Worm (Caenorhabditis elegans) whole organism, young adult: ENCODE data around the gene F52G3.5.

Experiments
- B0035.1 ChIP-seq: sonication (generic microtip); optimal IDR thresholded peaks from 2 replicates; lab custom pipeline; 2016; ENCODE audit warnings: missing genetic modification characterization, mild to moderate bottlenecking, missing compliant biosample characterization, missing genotype, missing genetic modification reagents
- B0336.3 ChIP-seq: fragments of 200-800 bp; sonication (Bioruptor generic); IDR thresholded peaks from 2 replicates; pipeline ENCODE4 v1.3.6; 2022; ENCODE audit warnings: missing genetic modification characterization, missing compliant biosample characterization
- F33H1.4 ChIP-seq: fragments of 200-800 bp; sonication (Bioruptor generic); IDR thresholded peaks from 2 replicates; pipeline ENCODE4 v1.3.6; 2022; ENCODE audit warnings: missing genetic modification reagents, missing genetic modification characterization, missing compliant biosample characterization
- F52B5.7 ChIP-seq: sonication (generic microtip); optimal IDR thresholded peaks from 2 replicates; lab custom pipeline; 2016; ENCODE audit warnings: mild to moderate bottlenecking, missing genetic modification characterization, missing compliant biosample characterization
- F57A8.1 ChIP-seq: fragments of 200-800 bp; sonication (Bioruptor generic); optimal IDR thresholded peaks from 2 replicates; lab custom pipeline; 2018; ENCODE audit warnings: mild to moderate bottlenecking, missing genetic modification characterization, moderate library complexity, missing compliant biosample characterization
- F57C9.4 ChIP-seq: sonication (generic microtip); optimal IDR thresholded peaks from 2 replicates; lab custom pipeline; 2017; ENCODE audit warnings: mild to moderate bottlenecking, missing genetic modification characterization, missing compliant biosample characterization
- K11D2.4 ChIP-seq: fragments of 200-800 bp; sonication (Bioruptor generic); IDR thresholded peaks from 2 replicates; pipeline ENCODE4 v1.3.6; 2022; ENCODE audit warnings: missing genetic modification reagents, missing genetic modification characterization, missing compliant biosample characterization
- T26A5.8 ChIP-seq: sonication (generic microtip); optimal IDR thresholded peaks from 2 replicates; lab custom pipeline; 2016; ENCODE audit warnings: missing genetic modification characterization, missing compliant biosample characterization
- Y53G8AR.9 ChIP-seq: fragments of 200-800 bp; sonication (Bioruptor generic); conservative IDR thresholded peaks from 2 replicates; pipeline ENCODE4 v1.3.6; 2022; ENCODE audit warnings: missing genetic modification reagents, missing genetic modification characterization, missing compliant biosample characterization
- ZK185.1 ChIP-seq: sonication (generic microtip); optimal IDR thresholded peaks from 2 replicates; lab custom pipeline; 2016; ENCODE audit warnings: mild to moderate bottlenecking, missing genetic modification characterization, missing compliant biosample characterization; ENCODE audit not compliant: poor library complexity, severe bottlenecking
- aptf-2 ChIP-seq: fragments of 200-800 bp; sonication (Bioruptor generic); conservative IDR thresholded peaks from 2 replicates; pipeline ENCODE4 v1.3.6; 2022; ENCODE audit warnings: missing genetic modification reagents, missing genetic modification characterization, missing compliant biosample characterization
- aptf-3 ChIP-seq: fragments of 200-800 bp; sonication (Bioruptor generic); IDR thresholded peaks from 2 replicates; pipeline ENCODE4 v1.3.6; 2022; ENCODE audit warnings: missing genetic modification characterization, missing compliant biosample characterization
- atf-7 ChIP-seq: sonication (generic microtip); optimal IDR thresholded peaks from 2 replicates; lab custom pipeline; 2017; ENCODE audit warnings: mild to moderate bottlenecking, missing genetic modification characterization, missing compliant biosample characterization
- athp-1 ChIP-seq: sonication (generic microtip); optimal IDR thresholded peaks from 2 replicates; lab custom pipeline; 2017; ENCODE audit warnings: mild to moderate bottlenecking, missing genetic modification characterization, missing compliant biosample characterization
- attf-5 ChIP-seq: fragments of 200-800 bp; sonication (Bioruptor generic); optimal IDR thresholded peaks from 2 replicates; lab custom pipeline; 2018; ENCODE audit warnings: mild to moderate bottlenecking, missing genetic modification characterization, missing compliant biosample characterization
- attf-6 ChIP-seq: fragments of 200-800 bp; sonication (Bioruptor generic); IDR thresholded peaks from 2 replicates; pipeline ENCODE4 v1.3.6; 2022; ENCODE audit warnings: missing genetic modification reagents, missing genetic modification characterization, missing compliant biosample characterization
- cebp-2 ChIP-seq: fragments of 200-800 bp; sonication (Bioruptor generic); IDR thresholded peaks from 2 replicates; pipeline ENCODE4 v1.3.6; 2022; ENCODE audit warnings: missing genetic modification characterization, missing compliant biosample characterization
- ceh-100 ChIP-seq: fragments of 200-800 bp; sonication (Bioruptor generic); IDR thresholded peaks from 2 replicates; pipeline ENCODE4 v1.3.6; 2022; ENCODE audit warnings: missing genetic modification reagents, missing genetic modification characterization, missing compliant biosample characterization
- ceh-40 ChIP-seq: fragments of 200-800 bp; sonication (Bioruptor generic); IDR thresholded peaks from 2 replicates; pipeline ENCODE4 v1.3.6; 2022; ENCODE audit warnings: missing genetic modification characterization, missing compliant biosample characterization
- ceh-58 ChIP-seq: fragments of 200-800 bp; sonication (Bioruptor generic); IDR thresholded peaks from 2 replicates; pipeline ENCODE4 v1.3.6; 2022; ENCODE audit warnings: missing genetic modification characterization, missing compliant biosample characterization
- ceh-79 ChIP-seq: sonication (generic microtip); optimal IDR thresholded peaks from 2 replicates; lab custom pipeline; 2017; ENCODE audit warnings: mild to moderate bottlenecking, missing genetic modification characterization, missing compliant biosample characterization
- ceh-91 ChIP-seq: fragments of 200-800 bp; sonication (Bioruptor generic); IDR thresholded peaks from 2 replicates; pipeline ENCODE4 v1.3.6; 2022; ENCODE audit warnings: missing genetic modification reagents, missing genetic modification characterization, missing compliant biosample characterization
- chd-7 ChIP-seq: sonication (generic microtip); optimal IDR thresholded peaks from 2 replicates; lab custom pipeline; 2016; ENCODE audit warnings: mild to moderate bottlenecking, missing genetic modification characterization, moderate library complexity, missing compliant biosample characterization
- die-1 ChIP-seq: sonication (generic microtip); optimal IDR thresholded peaks from 2 replicates; lab custom pipeline; 2016; ENCODE audit warnings: missing genotype, mild to moderate bottlenecking, missing genetic modification characterization, missing compliant biosample characterization
- dpl-1 ChIP-seq: fragments of 150-350 bp; optimal IDR thresholded peaks from 2 replicates; lab custom pipeline; 2014; ENCODE audit warnings: missing biosample characterization, missing genetic modification reagents, missing genetic modification characterization
- efl-1 ChIP-seq: fragments of 150-350 bp; optimal IDR thresholded peaks from 2 replicates; lab custom pipeline; 2014; ENCODE audit warnings: missing biosample characterization, missing genetic modification reagents, missing genetic modification characterization
- egrh-3 ChIP-seq: fragments of 200-800 bp; sonication (Bioruptor generic); IDR thresholded peaks from 2 replicates; pipeline ENCODE4 v1.3.6; 2022; ENCODE audit warnings: missing genetic modification reagents, missing genetic modification characterization, missing compliant biosample characterization
- ekl-4 ChIP-seq: fragments of 200-800 bp; sonication (Bioruptor generic); IDR thresholded peaks from 2 replicates; pipeline ENCODE4 v1.3.6; 2022; ENCODE audit warnings: missing genetic modification reagents, missing genetic modification characterization, missing compliant biosample characterization
- ets-4 ChIP-seq: fragments of 200-800 bp; sonication (Bioruptor generic); optimal IDR thresholded peaks from 2 replicates; lab custom pipeline; 2018; ENCODE audit warnings: mild to moderate bottlenecking, missing genetic modification characterization, missing compliant biosample characterization
- fkh-3 ChIP-seq: sonication (generic microtip); optimal IDR thresholded peaks from 2 replicates; lab custom pipeline; 2016; ENCODE audit warnings: mild to moderate bottlenecking, missing genetic modification characterization, missing compliant biosample characterization
- hmg-20 ChIP-seq: fragments of 200-800 bp; sonication (Bioruptor generic); IDR thresholded peaks from 2 replicates; pipeline ENCODE4 v1.3.6; 2022; ENCODE audit warnings: missing genetic modification reagents, missing genetic modification characterization, missing compliant biosample characterization
- hrde-1 ChIP-seq: sonication (generic microtip); optimal IDR thresholded peaks from 2 replicates; lab custom pipeline; 2016; ENCODE audit warnings: missing genetic modification characterization, mild to moderate bottlenecking, missing compliant biosample characterization, moderate library complexity, missing genotype, missing genetic modification reagents, borderline replicate concordance
- hsf-1 ChIP-seq: fragments of 200-800 bp; sonication (Bioruptor generic); IDR thresholded peaks from 2 replicates; pipeline ENCODE4 v1.3.6; 2022; ENCODE audit warnings: missing genetic modification reagents, missing genetic modification characterization, missing compliant biosample characterization
- let-607 ChIP-seq, 2 experiments: fragments of 200-800 bp in 1 of 2; sonication (Bioruptor generic) in 1 of 2; sonication (generic microtip) in 1 of 2; optimal IDR thresholded peaks; 2 replicates each; lab custom pipeline; 2016 to 2018; ENCODE audit warnings: mild to moderate bottlenecking in 2 of 2, missing compliant biosample characterization in 2 of 2, missing genetic modification characterization in 2 of 2, moderate library complexity in 2 of 2, missing genotype in 1 of 2
- lin-26 ChIP-seq: fragments of 200-800 bp; sonication (Bioruptor generic); IDR thresholded peaks from 2 replicates; pipeline ENCODE4 v1.3.6; 2022; ENCODE audit warnings: missing genetic modification reagents, missing genetic modification characterization, missing compliant biosample characterization
- lir-1 ChIP-seq: fragments of 200-800 bp; sonication (Bioruptor generic); conservative IDR thresholded peaks from 2 replicates; pipeline ENCODE4 v1.3.6; 2022; ENCODE audit warnings: missing genetic modification reagents, missing genetic modification characterization, missing compliant biosample characterization
- madf-3 ChIP-seq: fragments of 200-800 bp; sonication (Bioruptor generic); IDR thresholded peaks from 2 replicates; pipeline ENCODE4 v1.3.6; 2022; ENCODE audit warnings: missing genetic modification reagents, missing genetic modification characterization, missing compliant biosample characterization
- nhr-27 ChIP-seq: fragments of 200-800 bp; sonication (Bioruptor generic); optimal IDR thresholded peaks from 2 replicates; lab custom pipeline; 2018; ENCODE audit warnings: mild to moderate bottlenecking, missing genetic modification characterization, moderate library complexity, missing compliant biosample characterization
- nhr-80 ChIP-seq: sonication (generic microtip); optimal IDR thresholded peaks from 2 replicates; lab custom pipeline; 2016; ENCODE audit warnings: missing genetic modification characterization, missing compliant biosample characterization
- pbrm-1 ChIP-seq: fragments of 200-800 bp; sonication (Bioruptor generic); IDR thresholded peaks from 2 replicates; pipeline ENCODE4 v1.3.6; 2022; ENCODE audit warnings: missing genetic modification reagents, missing genetic modification characterization, missing compliant biosample characterization
- pha-4 ChIP-seq: fragments of 150-350 bp; sonication (generic microtip); optimal IDR thresholded peaks from 2 replicates; lab custom pipeline; 2014; ENCODE audit warnings: missing biosample characterization, missing genetic modification reagents, missing genetic modification characterization
- repo-1 ChIP-seq: sonication (generic microtip); optimal IDR thresholded peaks from 2 replicates; lab custom pipeline; 2017; ENCODE audit warnings: mild to moderate bottlenecking, missing genetic modification characterization, missing compliant biosample characterization
- rpc-1 ChIP-seq, 2 experiments: fragments of 150-350 bp in 1 of 2; sonication (generic microtip) in 1 of 2; optimal IDR thresholded peaks; 2 replicates each; lab custom pipeline; 2014 to 2018; ENCODE audit warnings: missing biosample characterization in 1 of 2, missing genetic modification characterization in 1 of 2, missing genetic modification reagents in 1 of 2, missing genotype in 1 of 2
- sdz-38 ChIP-seq: sonication (generic microtip); optimal IDR thresholded peaks from 2 replicates; lab custom pipeline; 2016; ENCODE audit warnings: missing genotype, missing genetic modification characterization, missing compliant biosample characterization
- snpc-1.1 ChIP-seq: sonication (generic microtip); optimal IDR thresholded peaks from 2 replicates; lab custom pipeline; 2017; ENCODE audit warnings: missing genetic modification characterization, mild to moderate bottlenecking, missing compliant biosample characterization, antibody characterized with exemption, moderate library complexity, missing genotype, missing genetic modification reagents; ENCODE audit not compliant: insufficient read depth
- snpc-3.4 ChIP-seq: sonication (generic microtip); optimal IDR thresholded peaks from 2 replicates; lab custom pipeline; 2017; ENCODE audit warnings: missing genetic modification characterization, mild to moderate bottlenecking, missing compliant biosample characterization, antibody characterized with exemption, moderate library complexity, missing genotype, missing genetic modification reagents
- sptf-2 ChIP-seq: fragments of 200-800 bp; sonication (Bioruptor generic); optimal IDR thresholded peaks from 2 replicates; lab custom pipeline; 2018; ENCODE audit warnings: mild to moderate bottlenecking, missing genetic modification characterization, missing compliant biosample characterization
- xnd-1 ChIP-seq: sonication (generic microtip); optimal IDR thresholded peaks from 2 replicates; lab custom pipeline; 2016; ENCODE audit warnings: missing genotype, missing genetic modification reagents, missing genetic modification characterization, missing compliant biosample characterization
- ztf-22 ChIP-seq: fragments of 200-800 bp; sonication (Bioruptor generic); optimal IDR thresholded peaks from 2 replicates; lab custom pipeline; 2018; ENCODE audit warnings: mild to moderate bottlenecking, missing genetic modification characterization, moderate library complexity, missing compliant biosample characterization

F52G3.5 gene

ce11 chrX:16961387-16961786 lies 14.6 kb downstream of the F52G3.5 start (continued):
- TF ChIP-seq lir-1 (GFP tag; lab: Robert Waterston, UW) = peak; percentile 98
- TF ChIP-seq attf-5 (GFP tag; lab: Kevin White, UChicago) = peak; percentile 64
- peak; percentile 77 for TF ChIP-seq chd-7 (tag; lab: Kevin White, UChicago)
- no peak for TF ChIP-seq hmg-20 (GFP tag; lab: Robert Waterston, UW)
- peak; percentile 58 for TF ChIP-seq ets-4
- TF ChIP-seq ceh-91 (GFP tag; lab: Robert Waterston, UW) = no peak
- TF ChIP-seq nhr-80 = peak; percentile 66
- TF ChIP-seq pbrm-1 (GFP tag; lab: Robert Waterston, UW) = peak; percentile 83
- TF ChIP-seq sdz-38 (tag; lab: Kevin White, UChicago) = no peak
- no peak for TF ChIP-seq snpc-1.1 (tag; lab: Kevin White, UChicago)
- peak; percentile 64 for TF ChIP-seq egrh-3
- no peak for TF ChIP-seq ceh-79 (tag; lab: Kevin White, UChicago)
- no peak for TF ChIP-seq F33H1.4 (GFP tag; lab: Robert Waterston, UW)
- no peak for TF ChIP-seq F57A8.1 (GFP tag; lab: Kevin White, UChicago)
- TF ChIP-seq die-1 (tag; lab: Kevin White, UChicago) = peak; percentile 23
- TF ChIP-seq xnd-1 (tag; lab: Kevin White, UChicago) = no peak
- TF ChIP-seq pha-4 = no peak
- TF ChIP-seq F57C9.4 = no peak
- TF ChIP-seq repo-1 (tag; lab: Kevin White, UChicago) = no peak
- no peak for TF ChIP-seq aptf-2 (GFP tag; lab: Robert Waterston, UW)
- TF ChIP-seq fkh-3 (tag; lab: Kevin White, UChicago) = no peak
- TF ChIP-seq aptf-3 (GFP tag; lab: Robert Waterston, UW) = no peak
- no peak for TF ChIP-seq efl-1 (GFP tag; lab: Kevin White, UChicago)
- no peak for TF ChIP-seq ceh-40 (GFP tag; lab: Robert Waterston, UW)
- TF ChIP-seq B0035.1 = no peak
- TF ChIP-seq B0336.3 = no peak; the same call in none of the 2 replicates
- TF ChIP-seq atf-7 (tag; lab: Kevin White, UChicago) = peak; percentile 45
- peak; percentile 53 for TF ChIP-seq F52B5.7 (tag; lab: Kevin White, UChicago)
- TF ChIP-seq ZK185.1 = peak; percentile 67
- no peak for TF ChIP-seq ceh-58 (GFP tag; lab: Robert Waterston, UW)
- TF ChIP-seq dpl-1 = no peak
- TF ChIP-seq rpc-1 (optimal IDR thresholded peaks at IDR 0.05; lab: Kevin White, UChicago) = no peak
- TF ChIP-seq rpc-1 (tag; optimal IDR thresholded peaks at IDR 0.05; lab: Kevin White, UChicago) = no peak
- TF ChIP-seq T26A5.8 (tag; lab: Kevin White, UChicago) = no peak
- peak; percentile 1 for TF ChIP-seq ztf-22 (GFP tag; lab: Kevin White, UChicago)
- 0 out of 2 replicates have a peak, but pooled peaks have one; percentile 39 for TF ChIP-seq lin-26 (GFP tag; lab: Robert Waterston, UW)
- no peak for TF ChIP-seq cebp-2 (GFP tag; lab: Robert Waterston, UW)
- peak in 1 of 2 experiments; percentile 31 for TF ChIP-seq let-607 (tag; optimal IDR thresholded peaks at IDR 0.05; lab: Kevin White, UChicago)
- TF ChIP-seq ceh-100 (GFP tag; lab: Robert Waterston, UW) = no peak
- TF ChIP-seq sptf-2 (GFP tag; lab: Kevin White, UChicago) = no peak
- peak; percentile 79 for TF ChIP-seq K11D2.4 (GFP tag; lab: Robert Waterston, UW)
- TF ChIP-seq Y53G8AR.9 (GFP tag; lab: Robert Waterston, UW) = no peak
- TF ChIP-seq ekl-4 = peak; percentile 70
- no peak for TF ChIP-seq nhr-27 (tag; lab: Kevin White, UChicago)
- TF ChIP-seq attf-6 (GFP tag; lab: Robert Waterston, UW) = no peak
- 0 out of 2 replicates have a peak, but pooled peaks have one; percentile 39 for TF ChIP-seq madf-3 (GFP tag; lab: Robert Waterston, UW)
- TF ChIP-seq athp-1 = no peak
- TF ChIP-seq hsf-1 (GFP tag; lab: Robert Waterston, UW) = 0 out of 2 replicates have a peak, but pooled peaks have one; percentile 42
- no peak for TF ChIP-seq snpc-3.4 (tag; lab: Kevin White, UChicago)
- TF ChIP-seq hrde-1 (tag; lab: Kevin White, UChicago) = no peak
